Worm (Caenorhabditis elegans): ENCODE data around the gene srh-47.
A peak's percentile ranks its signal among the peaks of the same experiment; 100 is the strongest.

srh-47 gene

ce11 chrV:11281414-11282209, 18.8 kb downstream of the srh-47 start:
- TF ChIP-seq unc-62 (GFP tag; optimal IDR thresholded peaks at IDR 0.05 in 1 of 2) (peak in 1 of 2 experiments; percentile 90), unc-62 (tag; optimal IDR thresholded peaks at IDR 0.05) (no peak), Y48G9A.11 (GFP tag; IDR thresholded peaks at IDR 0.05) (no peak), mdl-1 (tag; optimal IDR thresholded peaks at IDR 0.05) (peak in 1 of 2 experiments; percentile 9), lin-15B (tag; optimal IDR thresholded peaks at IDR 0.05) (no peak), duxl-1 (tag; optimal IDR thresholded peaks at IDR 0.05; ENCODE audit: poor library complexity) (no peak), mxl-3 (GFP tag; optimal IDR thresholded peaks at IDR 0.05) (peak; percentile 45), pha-4 (GFP tag; IDR thresholded peaks at IDR 0.05) (no peak), pha-4 (tag; optimal IDR thresholded peaks at IDR 0.05) (no peak), hlh-30 (tag; optimal IDR thresholded peaks at IDR 0.05; ENCODE audit: insufficient read depth) (no peak), aha-1 (tag) (peak; percentile 92), nhr-28 (tag; optimal IDR thresholded peaks at IDR 0.05) (peak; percentile 27)

- TF ChIP-seq madf-9 (GFP tag; conservative IDR thresholded peaks at IDR 0.05) (no peak), F49E8.2 (tag; optimal IDR thresholded peaks at IDR 0.05; ENCODE audit: borderline replicate concordance) (peak; percentile 37)
These were observed 20.9 kb downstream of the srh-47 start for ce11 chrV:11279564-11279963.

- TF ChIP-seq nhr-6 (tag; optimal IDR thresholded peaks at IDR 0.05) (no peak), daf-12 (tag; optimal IDR thresholded peaks at IDR 0.05) (no peak), unc-130 (GFP tag; optimal IDR thresholded peaks at IDR 0.05) (no peak), nhr-111 (GFP tag; optimal IDR thresholded peaks at IDR 0.05) (no peak), F44E2.7 (GFP tag; IDR thresholded peaks at IDR 0.05) (no peak), R02D3.7 (tag; optimal IDR thresholded peaks at IDR 0.05) (no peak), php-3 (GFP tag; IDR thresholded peaks at IDR 0.05) (no peak), hlh-11 (tag; optimal IDR thresholded peaks at IDR 0.05) (no peak), ceh-82 (tag; optimal IDR thresholded peaks at IDR 0.05) (no peak), skn-1 (tag; optimal IDR thresholded peaks at IDR 0.05) (no peak), duxl-1 (tag; optimal IDR thresholded peaks at IDR 0.05; ENCODE audit: poor library complexity) (no peak), mdl-1 (tag; optimal IDR thresholded peaks at IDR 0.05) (no peak), ztf-11 (tag; optimal IDR thresholded peaks at IDR 0.05) (no peak), fkh-10 (GFP tag; optimal IDR thresholded peaks at IDR 0.05) (no peak), ceh-44 (GFP tag; IDR thresholded peaks at IDR 0.05) (no peak), Y48G9A.11 (GFP tag; IDR thresholded peaks at IDR 0.05) (no peak), gei-8 (GFP tag; optimal IDR thresholded peaks at IDR 0.05) (no peak), dmd-8 (GFP tag; IDR thresholded peaks at IDR 0.05) (no peak)
These were observed 27.6 kb downstream of the srh-47 start, which contains the start of gene clec-223 for ce11 chrV:11272848-11273247. TSS of gene clec-223 (plus strand) at chrV:11273148.

DNA sequence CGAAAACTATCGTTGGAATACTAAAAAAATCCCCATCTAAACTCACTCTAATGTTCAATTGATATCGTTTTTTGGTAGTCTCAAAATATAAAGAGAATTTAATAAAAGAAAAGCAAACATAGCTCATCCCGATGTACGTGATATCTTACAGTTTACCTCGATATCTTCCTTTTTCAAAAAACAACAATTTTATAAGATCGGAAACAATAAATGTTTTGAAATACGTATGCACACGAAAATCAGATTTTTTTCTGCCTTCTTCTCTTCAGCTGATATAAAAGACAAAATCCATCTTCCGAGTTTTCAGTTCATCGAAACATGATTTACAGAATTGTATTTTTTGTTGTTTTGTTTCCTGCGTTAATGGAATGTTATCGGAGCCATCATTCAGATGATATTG, 29.4 kb downstream of the srh-47 start, which contains the start of gene clec-222:
Gene clec-222, plus strand, starts transcription at position 301 of the 400 bp plus-strand sequence.
- TF ChIP-seq hlh-30 (tag; optimal IDR thresholded peaks at IDR 0.05; ENCODE audit: insufficient read depth): no peak
- TF ChIP-seq dpl-1 (GFP tag; optimal IDR thresholded peaks at IDR 0.05): no peak
- TF ChIP-seq mep-1 (tag; optimal IDR thresholded peaks at IDR 0.05): no peak
- TF ChIP-seq lsy-2 (tag; optimal IDR thresholded peaks at IDR 0.05): no peak
- TF ChIP-seq T26A8.4 (GFP tag; IDR thresholded peaks at IDR 0.05): no peak
- no peak for TF ChIP-seq unc-130 (GFP tag; optimal IDR thresholded peaks at IDR 0.05)
- TF ChIP-seq dmd-9 (GFP tag; IDR thresholded peaks at IDR 0.05): no peak
- no peak for TF ChIP-seq ctbp-1 (GFP tag; IDR thresholded peaks at IDR 0.05)
- TF ChIP-seq ztf-7 (tag; optimal IDR thresholded peaks at IDR 0.05): no peak
- no peak for TF ChIP-seq ZK546.5 (tag; optimal IDR thresholded peaks at IDR 0.05)
- no peak for TF ChIP-seq F10B5.3 (tag; optimal IDR thresholded peaks at IDR 0.05)
- no peak for TF ChIP-seq ceh-32 (tag; optimal IDR thresholded peaks at IDR 0.05; ENCODE audit: poor library complexity)
- TF ChIP-seq zfp-2 (tag; optimal IDR thresholded peaks at IDR 0.05): no peak
